Fruit fly (Drosophila melanogaster): ENCODE data around the gene CG5946.
A peak's percentile ranks its signal among the peaks of the same experiment; 100 is the strongest.

CG5946 gene

dm6 chr3L:11822446-11823334 lies 615 bp upstream of the CG5946 start, which contains the start of gene RpL10Ab (continued):
- TF ChIP-seq mirr (GFP tag; optimal IDR thresholded peaks at IDR 0.05) (peak; percentile 57), CG12299 (tag; optimal IDR thresholded peaks at IDR 0.05) (peak; percentile 2), Gsc (GFP tag; IDR thresholded peaks at IDR 0.05) (no peak), CG10209 (GFP tag; optimal IDR thresholded peaks at IDR 0.05) (peak; percentile 55), Blimp-1 (GFP tag; optimal IDR thresholded peaks at IDR 0.05) (peak; percentile 65), vvl (GFP tag; IDR thresholded peaks at IDR 0.05) (peak; percentile 76), CG32772 (GFP tag; IDR thresholded peaks at IDR 0.05) (peak; percentile 56), dpn (GFP tag; optimal IDR thresholded peaks at IDR 0.05) (peak; percentile 19 to 43), Hr39 (optimal IDR thresholded peaks at IDR 0.05) (no peak), chm (GFP tag; IDR thresholded peaks at IDR 0.05) (peak; percentile 87), CG15479 (GFP tag; optimal IDR thresholded peaks at IDR 0.05) (no peak), CG10366 (GFP tag; IDR thresholded peaks at IDR 0.05) (peak; percentile 56), Nf-YC (tag; optimal IDR thresholded peaks at IDR 0.05) (peak; percentile 38), Optix (GFP tag; IDR thresholded peaks at IDR 0.05) (peak; percentile 50; the same call in 1 of the 3 replicates), TFAM (GFP tag; optimal IDR thresholded peaks at IDR 0.05) (no peak), CG16815 (GFP tag; optimal IDR thresholded peaks at IDR 0.05) (peak; percentile 63), corto (GFP tag; optimal IDR thresholded peaks at IDR 0.05) (peak; percentile 38), CG17568 (GFP tag; optimal IDR thresholded peaks at IDR 0.05) (peak; percentile 56), Dip3 (GFP tag; optimal IDR thresholded peaks at IDR 0.05) (peak; percentile 12), Ssrp (tag; optimal IDR thresholded peaks at IDR 0.05) (peak; percentile 35), CG9727 (GFP tag; optimal IDR thresholded peaks at IDR 0.05) (peak; percentile 78), pfk (GFP tag; optimal IDR thresholded peaks at IDR 0.05) (peak; percentile 65), CG8765 (GFP tag; IDR thresholded peaks at IDR 0.05) (peak; percentile 44; the same call in 1 of the 2 replicates), Tbp (GFP tag; optimal IDR thresholded peaks at IDR 0.05) (no peak), Awh (GFP tag; IDR thresholded peaks at IDR 0.05) (peak; percentile 54; the same call in 1 of the 2 replicates), CG2889 (GFP tag; IDR thresholded peaks at IDR 0.05) (peak; percentile 4; the same call in 1 of the 3 replicates), CG7556 (GFP tag; optimal IDR thresholded peaks at IDR 0.05) (peak; percentile 63), CrebB (tag; optimal IDR thresholded peaks at IDR 0.05) (peak; percentile 44), CG18476 (GFP tag; optimal IDR thresholded peaks at IDR 0.05) (peak; percentile 15), CG14860 (GFP tag; IDR thresholded peaks at IDR 0.05; ENCODE audit: partially characterized antibody) (peak; percentile 71), Side (GFP tag; optimal IDR thresholded peaks at IDR 0.05) (peak; percentile 23), HLHmδ (GFP tag; optimal IDR thresholded peaks at IDR 0.05) (peak; percentile 64), Ptx1 (GFP tag; IDR thresholded peaks at IDR 0.05) (peak; percentile 74), yki (optimal IDR thresholded peaks at IDR 0.05) (no peak), nerfin-1 (tag; optimal IDR thresholded peaks at IDR 0.05) (peak; percentile 2), ase (GFP tag; IDR thresholded peaks at IDR 0.05) (peak; percentile 44; the same call in 2 of the 3 replicates), dmrt99B (tag; optimal IDR thresholded peaks at IDR 0.05) (peak; percentile 70), BEAF-32 (GFP tag; optimal IDR thresholded peaks at IDR 0.05) (peak; percentile 76), CG30020 (tag; optimal IDR thresholded peaks at IDR 0.05) (peak; percentile 67), Antp (GFP tag; optimal IDR thresholded peaks at IDR 0.05) (no peak), CG34422 (GFP tag; IDR thresholded peaks at IDR 0.05) (peak; percentile 69; the same call in 2 of the 3 replicates), insv (GFP tag; optimal IDR thresholded peaks at IDR 0.05) (no peak), CG6272 (GFP tag; IDR thresholded peaks at IDR 0.05) (peak; percentile 66; the same call in 1 of the 2 replicates), CTCF (GFP tag; optimal IDR thresholded peaks at IDR 0.05) (peak; percentile 60), Abd-B (GFP tag; optimal IDR thresholded peaks at IDR 0.05) (peak; percentile 55), h (optimal IDR thresholded peaks at IDR 0.05) (no peak), Xrp1 (GFP tag; IDR thresholded peaks at IDR 0.05) (peak; percentile 30; the same call in 1 of the 2 replicates), CG30403 (GFP tag; optimal IDR thresholded peaks at IDR 0.05) (peak; percentile 83), tup (GFP tag; optimal IDR thresholded peaks at IDR 0.05) (no peak)

All from whole organism, embryonic.